Worm (Caenorhabditis elegans) whole organism, L1 larva: ENCODE measurements around the gene T01G1.2.
A peak's percentile ranks its signal among the peaks of the same experiment; 100 is the strongest.

ENCODE experiments used
- C16A3.4 ChIP-seq: fragments of 150-350 bp; optimal IDR thresholded peaks from 2 replicates; lab custom pipeline; 2014; ENCODE audit warnings: missing biosample characterization, missing genetic modification characterization
- C34B4.2 ChIP-seq: sonication (generic microtip); optimal IDR thresholded peaks from 2 replicates; lab custom pipeline; 2017; ENCODE audit warnings: mild to moderate bottlenecking, missing genetic modification characterization, missing compliant biosample characterization
- F16B12.6 ChIP-seq: fragments of 150-350 bp; optimal IDR thresholded peaks from 2 replicates; lab custom pipeline; 2014; ENCODE audit warnings: missing biosample characterization, missing genetic modification characterization
- Y116A8C.19 ChIP-seq: sonication (generic microtip); optimal IDR thresholded peaks from 2 replicates; lab custom pipeline; 2016; ENCODE audit warnings: missing compliant biosample characterization, missing genetic modification characterization, borderline replicate concordance
- ama-1 ChIP-seq: fragments of 150-350 bp; optimal IDR thresholded peaks from 2 replicates; lab custom pipeline; 2014
- blmp-1 ChIP-seq: fragments of 150-350 bp; optimal IDR thresholded peaks from 2 replicates; lab custom pipeline; 2014; ENCODE audit warnings: missing biosample characterization, missing genetic modification characterization
- ceh-88 ChIP-seq: fragments of 200-800 bp; sonication (Bioruptor generic); IDR thresholded peaks from 2 replicates; pipeline ENCODE4 v1.3.6; 2022; ENCODE audit warnings: missing genetic modification characterization, missing compliant biosample characterization
- ceh-90 ChIP-seq: sonication (generic microtip); optimal IDR thresholded peaks from 2 replicates; lab custom pipeline; 2016; ENCODE audit warnings: missing genetic modification characterization, missing compliant biosample characterization
- dpl-1 ChIP-seq, 3 experiments: fragments of 150-350 bp in 2 of 3; sonication (generic microtip) in 1 of 3; optimal IDR thresholded peaks; 2 replicates each; lab custom pipeline; 2014 to 2017; ENCODE audit warnings: missing biosample characterization in 3 of 3, missing genetic modification characterization in 3 of 3, missing genetic modification reagents in 3 of 3
- dsc-1 ChIP-seq: sonication (generic microtip); optimal IDR thresholded peaks from 2 replicates; lab custom pipeline; 2016; ENCODE audit warnings: mild to moderate bottlenecking, missing genetic modification characterization, missing compliant biosample characterization
- efl-1 ChIP-seq, 4 experiments: fragments of 150-350 bp; optimal IDR thresholded peaks in 3 of 4; peaks in 1 of 4; 1 replicate in 1 of 4; 2 replicates in 3 of 4; lab custom pipeline; 2014; ENCODE audit warnings: missing biosample characterization in 2 of 4, missing genetic modification characterization in 2 of 4, missing genetic modification reagents in 2 of 4
- egl-13 ChIP-seq: sonication (generic microtip); optimal IDR thresholded peaks from 2 replicates; lab custom pipeline; 2016; ENCODE audit warnings: missing genotype, missing genetic modification reagents, missing genetic modification characterization, missing compliant biosample characterization
- fos-1 ChIP-seq: fragments of 150-350 bp; optimal IDR thresholded peaks from 2 replicates; lab custom pipeline; 2014; ENCODE audit warnings: missing biosample characterization, missing genetic modification characterization
- hlh-17 ChIP-seq: fragments of 200-800 bp; sonication (Bioruptor generic); optimal IDR thresholded peaks from 2 replicates; lab custom pipeline; 2018; ENCODE audit warnings: missing genetic modification characterization, mild to moderate bottlenecking, missing compliant biosample characterization, moderate library complexity, borderline replicate concordance
- hlh-4 ChIP-seq: sonication (generic microtip); optimal IDR thresholded peaks from 2 replicates; lab custom pipeline; 2016; ENCODE audit warnings: mild to moderate bottlenecking, missing genetic modification characterization, missing compliant biosample characterization
- hpl-2 ChIP-seq: fragments of 150-350 bp; optimal IDR thresholded peaks from 2 replicates; lab custom pipeline; 2014; ENCODE audit warnings: missing biosample characterization, missing genetic modification reagents, missing genetic modification characterization
- jun-1 ChIP-seq: fragments of 150-350 bp; optimal IDR thresholded peaks from 2 replicates; lab custom pipeline; 2014; ENCODE audit warnings: missing biosample characterization, missing genetic modification reagents, missing genetic modification characterization
- lin-14 ChIP-seq: fragments of 200-800 bp; sonication (Bioruptor generic); optimal IDR thresholded peaks from 2 replicates; lab custom pipeline; 2018; ENCODE audit warnings: mild to moderate bottlenecking, missing genetic modification characterization, moderate library complexity, missing compliant biosample characterization
- lin-15B ChIP-seq: fragments of 150-350 bp; sonication (generic microtip); optimal IDR thresholded peaks from 3 replicates; lab custom pipeline; 2014; ENCODE audit warnings: missing biosample characterization, missing genetic modification characterization
- lin-35 ChIP-seq, 2 experiments: fragments of 150-350 bp; optimal IDR thresholded peaks; 2 replicates each; lab custom pipeline; 2014; ENCODE audit warnings: missing biosample characterization in 2 of 2, missing genetic modification characterization in 2 of 2, missing genetic modification reagents in 2 of 2
- lir-3 ChIP-seq: sonication (generic microtip); optimal IDR thresholded peaks from 2 replicates; lab custom pipeline; 2016; ENCODE audit warnings: mild to moderate bottlenecking, missing genetic modification characterization, moderate library complexity, missing compliant biosample characterization; ENCODE audit not compliant: poor library complexity
- mep-1 ChIP-seq: fragments of 150-350 bp; optimal IDR thresholded peaks from 2 replicates; lab custom pipeline; 2014; ENCODE audit warnings: missing biosample characterization, missing genetic modification characterization
- nhr-47 ChIP-seq: sonication (generic microtip); optimal IDR thresholded peaks from 2 replicates; lab custom pipeline; 2016; ENCODE audit warnings: mild to moderate bottlenecking, missing genetic modification characterization, moderate library complexity, missing compliant biosample characterization
- nhr-71 ChIP-seq: sonication (generic microtip); optimal IDR thresholded peaks from 2 replicates; lab custom pipeline; 2016; ENCODE audit warnings: mild to moderate bottlenecking, missing genetic modification characterization, moderate library complexity, missing compliant biosample characterization
- nhr-77 ChIP-seq: fragments of 150-350 bp; optimal IDR thresholded peaks from 2 replicates; lab custom pipeline; 2014; ENCODE audit warnings: missing biosample characterization, missing genetic modification characterization
- nhr-85 ChIP-seq: sonication (generic microtip); peaks from one replicate; lab custom pipeline; 2016; ENCODE audit warnings: missing genetic modification characterization, inconsistent platforms, missing compliant biosample characterization
- nhr-90 ChIP-seq: sonication (generic microtip); optimal IDR thresholded peaks from 2 replicates; lab custom pipeline; 2016; ENCODE audit warnings: mild to moderate bottlenecking, missing genetic modification characterization, missing compliant biosample characterization; ENCODE audit not compliant: poor library complexity
- pag-3 ChIP-seq: sonication (generic microtip); optimal IDR thresholded peaks from 2 replicates; lab custom pipeline; 2017; ENCODE audit warnings: missing genetic modification characterization, mild to moderate bottlenecking, missing compliant biosample characterization, antibody characterized with exemption, borderline replicate concordance; ENCODE audit not compliant: insufficient read depth
- pax-3 ChIP-seq: fragments of 200-800 bp; sonication (Bioruptor generic); optimal IDR thresholded peaks from 2 replicates; lab custom pipeline; 2018; ENCODE audit warnings: mild to moderate bottlenecking, missing genetic modification characterization, moderate library complexity, missing compliant biosample characterization
- rnt-1 ChIP-seq: sonication (generic microtip); optimal IDR thresholded peaks from 2 replicates; lab custom pipeline; 2016; ENCODE audit warnings: mild to moderate bottlenecking, missing genetic modification characterization, moderate library complexity, missing compliant biosample characterization
- snu-23 ChIP-seq: sonication (generic microtip); optimal IDR thresholded peaks from 2 replicates; lab custom pipeline; 2016; ENCODE audit warnings: missing genetic modification characterization, missing compliant biosample characterization
- swsn-7 ChIP-seq: sonication (generic microtip); optimal IDR thresholded peaks from 2 replicates; lab custom pipeline; 2016; ENCODE audit warnings: missing genetic modification characterization, missing compliant biosample characterization
- tlp-1 ChIP-seq: fragments of 150-350 bp; optimal IDR thresholded peaks from 2 replicates; lab custom pipeline; 2014; ENCODE audit warnings: missing biosample characterization, missing genetic modification characterization
- unc-130 ChIP-seq: fragments of 150-350 bp; optimal IDR thresholded peaks from 2 replicates; lab custom pipeline; 2017; ENCODE audit warnings: missing biosample characterization, missing genetic modification characterization, inconsistent platforms
- unc-30 ChIP-seq: sonication (generic microtip); optimal IDR thresholded peaks from 2 replicates; lab custom pipeline; 2017; ENCODE audit warnings: missing biosample characterization, missing genetic modification characterization
- unc-86 ChIP-seq: sonication (generic microtip); optimal IDR thresholded peaks from 2 replicates; lab custom pipeline; 2016; ENCODE audit warnings: missing genetic modification characterization, missing compliant biosample characterization
- unc-98 ChIP-seq: fragments of 200-800 bp; sonication (Bioruptor generic); IDR thresholded peaks from 2 replicates; pipeline ENCODE4 v1.3.6; 2022; ENCODE audit warnings: missing genetic modification characterization, missing compliant biosample characterization
- xbp-1 ChIP-seq: sonication (generic microtip); optimal IDR thresholded peaks from 2 replicates; lab custom pipeline; 2016; ENCODE audit warnings: missing genetic modification characterization, missing compliant biosample characterization
- zip-4 ChIP-seq: fragments of 200-800 bp; sonication (Bioruptor generic); optimal IDR thresholded peaks from 2 replicates; lab custom pipeline; 2018; ENCODE audit warnings: mild to moderate bottlenecking, missing genetic modification characterization, moderate library complexity, missing compliant biosample characterization
- ztf-11 ChIP-seq, 2 experiments: sonication (generic microtip); optimal IDR thresholded peaks; 2 replicates each; lab custom pipeline; 2016 to 2017; ENCODE audit warnings: missing genetic modification characterization in 2 of 2, missing biosample characterization in 1 of 2, missing compliant biosample characterization in 1 of 2

Gene T01G1.2

DNA sequence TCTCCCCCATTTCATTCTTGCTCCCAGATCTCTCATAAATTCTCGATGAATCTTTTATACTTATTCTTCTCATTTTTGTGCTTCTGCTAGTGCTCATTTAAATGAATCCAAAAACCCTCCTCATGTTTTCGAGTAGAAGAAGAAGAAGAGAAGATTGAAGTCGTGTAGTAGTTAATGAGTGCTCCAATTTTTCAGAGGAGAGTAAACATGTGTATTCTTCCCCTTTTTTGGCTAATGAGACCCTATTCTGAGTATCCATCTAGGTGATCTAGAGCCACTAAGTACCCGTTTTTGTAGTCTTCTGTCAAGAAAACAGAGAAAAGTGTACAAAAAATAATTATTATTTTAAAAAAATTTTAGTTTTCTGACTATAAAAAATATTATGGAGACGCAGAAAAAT, 2.6 kb upstream of the T01G1.2 start:
- TF ChIP-seq egl-13 (tag; lab: Kevin White, UChicago): no peak
- peak; percentile 10 for TF ChIP-seq nhr-71 (tag; lab: Kevin White, UChicago)
- peak; percentile 3 for TF ChIP-seq nhr-47
- no peak for TF ChIP-seq dpl-1 (GFP tag; optimal IDR thresholded peaks at IDR 0.05; lab: Kevin White, UChicago)
- no peak for TF ChIP-seq efl-1 (optimal IDR thresholded peaks at IDR 0.05; lab: Kevin White, UChicago)
- peak in 1 of 2 experiments; percentile 61 for TF ChIP-seq efl-1 (GFP tag; optimal IDR thresholded peaks at IDR 0.05 in 1 of 2; lab: Kevin White, UChicago)
- no peak for TF ChIP-seq unc-98
- no peak for TF ChIP-seq xbp-1
- no peak for TF ChIP-seq ceh-90 (tag; lab: Kevin White, UChicago)
- no peak for TF ChIP-seq pax-3
- no peak for TF ChIP-seq unc-30 (tag; lab: Kevin White, UChicago)
- TF ChIP-seq nhr-90 (tag; lab: Kevin White, UChicago): no peak
- TF ChIP-seq lir-3 (tag; lab: Kevin White, UChicago): no peak
- TF ChIP-seq jun-1 (tag; lab: Kevin White, UChicago): no peak
- no peak for TF ChIP-seq pag-3 (tag; lab: Kevin White, UChicago)
- TF ChIP-seq nhr-77 (tag; lab: Kevin White, UChicago): no peak
- peak; percentile 54 for TF ChIP-seq lin-14 (GFP tag; lab: Kevin White, UChicago)
- no peak for TF ChIP-seq ztf-11 (tag; optimal IDR thresholded peaks at IDR 0.05; lab: Kevin White, UChicago)
- no peak for TF ChIP-seq swsn-7

DNA sequence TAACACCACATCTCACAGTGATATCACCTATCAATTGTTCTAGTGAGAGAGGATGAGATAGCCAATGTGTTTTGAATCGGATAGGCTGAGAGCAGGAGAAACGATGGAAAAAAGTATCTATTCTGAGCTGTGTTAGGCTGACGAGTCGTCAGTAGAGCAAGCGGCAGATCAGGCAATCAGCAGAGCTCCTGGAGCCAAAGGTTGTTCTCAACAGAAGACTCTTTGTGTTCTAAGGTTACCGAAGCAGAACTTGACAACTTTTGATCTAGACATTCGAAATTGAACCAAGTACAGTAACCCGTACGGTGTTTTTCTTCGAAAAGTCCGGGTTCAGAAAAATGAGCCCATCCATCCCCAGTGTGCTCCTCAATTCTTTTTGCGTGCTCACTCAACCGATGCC, 1.4 kb upstream of the T01G1.2 start:
- TF ChIP-seq rnt-1 (tag; lab: Kevin White, UChicago) (peak; percentile 37), Y116A8C.19 (tag; lab: Kevin White, UChicago) (no peak), nhr-71 (tag; lab: Kevin White, UChicago) (peak; percentile 22)
- TF ChIP-seq, all 84 proteins: peak for 2

DNA sequence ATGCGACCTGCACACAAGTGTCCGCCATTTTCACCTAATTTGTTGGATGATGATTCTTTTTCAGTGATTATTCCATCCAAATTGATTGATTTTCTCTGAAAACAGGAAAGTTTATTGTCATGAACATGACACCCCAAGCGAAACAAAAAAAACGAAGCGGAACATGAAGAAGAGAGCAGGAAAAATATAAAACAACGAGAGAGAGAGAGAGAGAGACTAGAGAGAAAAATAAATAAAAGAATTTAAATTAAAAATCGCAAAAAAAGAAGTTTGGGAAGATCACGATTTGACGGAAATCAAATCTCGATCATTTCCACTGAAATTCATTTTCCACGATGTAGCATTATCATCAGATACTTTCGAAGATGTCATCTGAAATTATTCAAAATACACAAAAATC, 5.6 kb downstream of the T01G1.2 start, which contains the start of gene klp-12:
Gene klp-12 (minus strand): TSS at position 101 of the 400 bp plus-strand sequence.
- TF ChIP-seq unc-86 (tag; lab: Kevin White, UChicago): no peak

DNA sequence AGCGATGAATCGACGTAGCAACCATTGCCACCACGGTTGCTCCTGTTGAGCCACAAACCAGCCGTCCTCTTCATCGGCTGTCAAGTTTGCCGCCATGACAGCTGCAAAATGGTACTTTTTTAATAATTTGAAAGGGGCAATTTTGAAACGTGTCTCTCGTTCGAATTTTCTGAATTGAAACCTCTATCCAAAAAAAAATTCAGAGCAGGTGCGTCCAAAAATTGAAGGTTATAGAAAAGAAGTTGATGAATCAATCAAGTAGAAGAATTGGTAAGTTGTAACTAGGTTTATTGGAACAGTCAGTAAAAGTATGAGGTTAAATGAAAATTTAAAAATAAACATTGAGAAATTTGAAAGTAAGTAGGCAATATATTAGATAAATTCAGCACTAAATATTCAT, 7.2 kb downstream of the T01G1.2 start, which contains the start of gene T01G1.4:
Gene T01G1.4 (minus strand): TSS at position 101 of the 400 bp plus-strand sequence.
- TF ChIP-seq C16A3.4 (no peak), nhr-85 (peak; percentile 7)

DNA sequence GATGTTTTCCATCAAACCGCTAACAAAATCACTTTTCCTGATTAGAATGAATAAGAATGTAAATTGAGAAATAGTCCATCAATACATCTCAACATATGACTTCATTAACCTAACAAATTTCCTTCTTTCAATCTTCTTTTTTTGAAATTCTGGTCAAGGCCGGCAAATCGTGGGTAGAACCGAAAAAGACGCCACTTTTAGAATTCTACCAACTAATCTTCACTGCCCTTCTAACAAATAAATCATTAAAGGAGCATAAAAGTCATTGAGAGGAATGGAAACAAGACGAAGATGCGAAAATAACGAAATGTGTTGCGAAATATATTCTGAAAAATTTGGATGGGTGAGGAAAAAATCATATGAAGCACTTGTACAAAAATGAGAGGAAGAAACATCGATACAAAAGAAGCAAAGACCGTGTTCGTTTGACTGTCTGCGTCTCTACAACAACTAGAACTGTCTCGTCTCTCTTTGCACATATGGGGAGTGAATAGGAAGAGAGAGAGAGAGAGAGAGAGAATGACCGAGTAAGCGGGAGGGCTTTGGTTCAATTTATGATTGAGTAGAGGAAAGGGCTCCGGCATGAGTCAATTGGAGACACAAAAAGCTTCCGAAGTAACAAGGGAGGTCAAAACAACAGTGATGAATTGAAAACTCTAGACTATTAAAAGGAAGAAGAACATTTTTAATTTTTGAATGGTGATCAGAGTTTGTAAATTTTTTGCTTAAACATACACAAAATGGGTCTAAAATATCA, 9.8 kb downstream of the T01G1.2 start:
- TF ChIP-seq fos-1 (no peak), nhr-85 (peak; percentile 79), hlh-17 (GFP tag; lab: Kevin White, UChicago) (no peak), blmp-1 (peak; percentile 23), tlp-1 (tag; lab: Kevin White, UChicago) (no peak), nhr-71 (tag; lab: Kevin White, UChicago) (peak; percentile 17), pax-3 (no peak), unc-130 (tag; lab: Kevin White, UChicago) (no peak), ztf-11 (tag; optimal IDR thresholded peaks at IDR 0.05; lab: Kevin White, UChicago) (no peak), ama-1 (lab: Kevin White, UChicago) (no peak), lin-15B (no peak), ceh-88 (GFP tag; lab: Robert Waterston, UW) (no peak), ceh-90 (tag; lab: Kevin White, UChicago) (no peak), pag-3 (tag; lab: Kevin White, UChicago) (no peak), dpl-1 (GFP tag; optimal IDR thresholded peaks at IDR 0.05; lab: Kevin White, UChicago) (no peak), C34B4.2 (no peak), mep-1 (tag; lab: Kevin White, UChicago) (peak; percentile 34), lin-35 (GFP tag; optimal IDR thresholded peaks at IDR 0.05; lab: Kevin White, UChicago) (peak in 1 of 2 experiments; percentile 63), efl-1 (optimal IDR thresholded peaks at IDR 0.05; lab: Kevin White, UChicago) (peak; percentile 16 to 29), efl-1 (GFP tag; optimal IDR thresholded peaks at IDR 0.05 in 1 of 2; lab: Kevin White, UChicago) (peak in 1 of 2 experiments; percentile 91), unc-98 (no peak), nhr-90 (tag; lab: Kevin White, UChicago) (peak; percentile 2), hpl-2 (peak; percentile 43), dsc-1 (tag; lab: Kevin White, UChicago) (no peak), zip-4 (GFP tag; lab: Kevin White, UChicago) (no peak), snu-23 (peak; percentile 8), F16B12.6 (no peak), hlh-4 (no peak)
